Fruit fly (Drosophila melanogaster): ENCODE measurements around the gene Ilk.

DNA sequence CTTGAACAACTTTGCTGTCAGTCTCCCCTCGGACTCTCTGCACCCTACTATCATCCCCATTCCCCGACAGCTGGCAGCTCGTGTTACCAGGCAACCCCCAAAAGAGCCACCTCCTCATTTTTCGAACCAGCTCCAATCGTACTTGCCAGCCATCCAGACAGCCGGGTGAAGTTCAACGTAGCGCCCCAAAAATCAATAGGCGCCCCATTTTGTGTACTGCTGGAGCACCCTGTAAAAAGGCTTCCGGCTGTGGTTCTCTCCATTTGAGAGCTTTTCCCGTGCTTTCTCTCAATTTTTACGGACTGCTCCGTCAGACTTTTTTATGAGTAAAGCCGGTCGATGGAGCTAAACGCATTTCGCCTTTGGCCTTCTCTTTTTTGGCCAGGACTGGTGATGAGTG lies 31.1 kb upstream of the Ilk start:
- TF ChIP-seq usp (GFP tag; optimal IDR thresholded peaks at IDR 0.05) (no peak), CG8478 (optimal IDR thresholded peaks at IDR 0.05) (no peak), EcR (GFP tag; optimal IDR thresholded peaks at IDR 0.05) (no peak), pan (optimal IDR thresholded peaks at IDR 0.05) (no peak), Dll (optimal IDR thresholded peaks at IDR 0.05) (no peak), psq (optimal IDR thresholded peaks at IDR 0.05) (no peak)

All from whole organism.